Worm (Caenorhabditis elegans) whole organism, L3 larva: ENCODE measurements around the gene F42A10.7.

Experiments
- R02D3.7 ChIP-seq: fragments of 150-350 bp; optimal IDR thresholded peaks from 2 replicates; lab custom pipeline; 2014; ENCODE audit warnings: missing biosample characterization, missing genetic modification characterization
- ZK546.5 ChIP-seq: sonication (generic microtip); optimal IDR thresholded peaks from 2 replicates; lab custom pipeline; 2017; ENCODE audit warnings: missing biosample characterization, missing genetic modification characterization
- ceh-16 ChIP-seq: sonication (generic microtip); optimal IDR thresholded peaks from 2 replicates; lab custom pipeline; 2017; ENCODE audit warnings: missing biosample characterization, missing genetic modification characterization
- ceh-28 ChIP-seq: fragments of 150-350 bp; optimal IDR thresholded peaks from 2 replicates; lab custom pipeline; 2014; ENCODE audit warnings: missing biosample characterization, missing genetic modification reagents, missing genetic modification characterization
- daf-12 ChIP-seq: fragments of 150-350 bp; optimal IDR thresholded peaks from 2 replicates; lab custom pipeline; 2014; ENCODE audit warnings: missing biosample characterization, missing genetic modification reagents, missing genetic modification characterization
- egl-27 ChIP-seq: sonication (generic microtip); optimal IDR thresholded peaks from 4 replicates; lab custom pipeline; 2017; ENCODE audit warnings: missing biosample characterization, missing genetic modification reagents, missing genetic modification characterization
- egl-5 ChIP-seq: fragments of 150-350 bp; optimal IDR thresholded peaks from 2 replicates; lab custom pipeline; 2017; ENCODE audit warnings: missing biosample characterization, missing genetic modification reagents, missing genetic modification characterization, inconsistent platforms
- elt-1 ChIP-seq: fragments of 150-350 bp; optimal IDR thresholded peaks from 2 replicates; lab custom pipeline; 2014; ENCODE audit warnings: missing biosample characterization, missing genetic modification characterization
- elt-2 ChIP-seq: sonication (generic microtip); optimal IDR thresholded peaks from 2 replicates; lab custom pipeline; 2016; ENCODE audit warnings: missing genetic modification reagents, mild to moderate bottlenecking, missing genetic modification characterization, missing compliant biosample characterization
- eor-1 ChIP-seq, 2 experiments: fragments of 150-350 bp; optimal IDR thresholded peaks; 2 replicates each; lab custom pipeline; 2014 to 2018; ENCODE audit warnings: missing biosample characterization in 2 of 2, missing genetic modification characterization in 2 of 2
- fkh-10 ChIP-seq: sonication (generic microtip); optimal IDR thresholded peaks from 2 replicates; lab custom pipeline; 2017; ENCODE audit warnings: missing biosample characterization, missing genetic modification reagents, missing genetic modification characterization
- fkh-2 ChIP-seq: fragments of 150-350 bp; optimal IDR thresholded peaks from 2 replicates; lab custom pipeline; 2014; ENCODE audit warnings: missing biosample characterization, missing genetic modification reagents, missing genetic modification characterization
- hmg-11 ChIP-seq: sonication (generic microtip); optimal IDR thresholded peaks from 2 replicates; lab custom pipeline; 2016; ENCODE audit warnings: missing genetic modification characterization, missing compliant biosample characterization
- jun-1 ChIP-seq: fragments of 150-350 bp; optimal IDR thresholded peaks from 2 replicates; lab custom pipeline; 2014; ENCODE audit warnings: missing biosample characterization, missing genetic modification reagents, missing genetic modification characterization
- lin-39 ChIP-seq: fragments of 150-350 bp; optimal IDR thresholded peaks from 2 replicates; lab custom pipeline; 2018; ENCODE audit warnings: missing biosample characterization, missing genetic modification reagents, missing genetic modification characterization
- lsy-12 ChIP-seq: sonication (generic microtip); optimal IDR thresholded peaks from 2 replicates; lab custom pipeline; 2016; ENCODE audit warnings: mild to moderate bottlenecking, missing genetic modification characterization, missing compliant biosample characterization
- mdl-1 ChIP-seq: fragments of 150-350 bp; optimal IDR thresholded peaks from 2 replicates; lab custom pipeline; 2014; ENCODE audit warnings: missing biosample characterization, missing genetic modification characterization
- mml-1 ChIP-seq: fragments of 150-350 bp; sonication (generic microtip); optimal IDR thresholded peaks from 3 replicates; lab custom pipeline; 2014; ENCODE audit warnings: missing biosample characterization, missing genetic modification characterization
- nfya-1 ChIP-seq: sonication (generic microtip); optimal IDR thresholded peaks from 2 replicates; lab custom pipeline; 2017; ENCODE audit warnings: missing genetic modification characterization, mild to moderate bottlenecking, missing compliant biosample characterization, antibody characterized with exemption, moderate library complexity; ENCODE audit not compliant: insufficient read depth
- nhr-11 ChIP-seq: fragments of 150-350 bp; optimal IDR thresholded peaks from 2 replicates; lab custom pipeline; 2014; ENCODE audit warnings: missing biosample characterization, missing genetic modification characterization
- nhr-12 ChIP-seq: fragments of 150-350 bp; optimal IDR thresholded peaks from 2 replicates; lab custom pipeline; 2014; ENCODE audit warnings: missing biosample characterization, missing genetic modification characterization
- nhr-237 ChIP-seq: fragments of 150-350 bp; optimal IDR thresholded peaks from 2 replicates; lab custom pipeline; 2014; ENCODE audit warnings: missing biosample characterization, missing genetic modification characterization
- nhr-25 ChIP-seq: sonication (generic microtip); optimal IDR thresholded peaks from 2 replicates; lab custom pipeline; 2017; ENCODE audit warnings: missing biosample characterization, missing genetic modification characterization
- nhr-67 ChIP-seq: fragments of 150-350 bp; optimal IDR thresholded peaks from 2 replicates; lab custom pipeline; 2014; ENCODE audit warnings: missing biosample characterization, missing genetic modification characterization
- nhr-76 ChIP-seq: fragments of 150-350 bp; sonication (generic microtip); optimal IDR thresholded peaks from 5 replicates; lab custom pipeline; 2014; ENCODE audit warnings: missing biosample characterization, missing genetic modification characterization
- nhr-77 ChIP-seq: fragments of 150-350 bp; optimal IDR thresholded peaks from 2 replicates; lab custom pipeline; 2014; ENCODE audit warnings: missing biosample characterization, missing genetic modification characterization
- pha-4 ChIP-seq: fragments of 150-350 bp; optimal IDR thresholded peaks from 2 replicates; lab custom pipeline; 2014; ENCODE audit warnings: missing biosample characterization, missing genetic modification reagents, missing genetic modification characterization
- pqm-1 ChIP-seq: fragments of 150-350 bp; optimal IDR thresholded peaks from 2 replicates; lab custom pipeline; 2017; ENCODE audit warnings: missing biosample characterization, missing genetic modification characterization, inconsistent platforms
- sea-2 ChIP-seq: fragments of 150-350 bp; sonication (generic microtip); optimal IDR thresholded peaks from 4 replicates; lab custom pipeline; 2014; ENCODE audit warnings: missing biosample characterization, missing genetic modification reagents, missing genetic modification characterization
- skn-1 ChIP-seq: fragments of 150-350 bp; optimal IDR thresholded peaks from 2 replicates; lab custom pipeline; 2014; ENCODE audit warnings: missing biosample characterization, missing genetic modification characterization
- snpc-4 ChIP-seq: fragments of 150-350 bp; optimal IDR thresholded peaks from 2 replicates; lab custom pipeline; 2014; ENCODE audit warnings: missing biosample characterization, missing genetic modification characterization
- tbx-2 ChIP-seq: sonication (generic microtip); optimal IDR thresholded peaks from 2 replicates; lab custom pipeline; 2016; ENCODE audit warnings: mild to moderate bottlenecking, missing genetic modification characterization, missing compliant biosample characterization
- unc-39 ChIP-seq: sonication (generic microtip); optimal IDR thresholded peaks from 4 replicates; lab custom pipeline; 2017; ENCODE audit warnings: missing biosample characterization, missing genetic modification characterization
- unc-62 ChIP-seq: fragments of 150-350 bp; sonication (generic microtip); optimal IDR thresholded peaks from 4 replicates; lab custom pipeline; 2014; ENCODE audit warnings: missing biosample characterization, missing genetic modification reagents, missing genetic modification characterization
- zag-1 ChIP-seq: fragments of 150-350 bp; optimal IDR thresholded peaks from 2 replicates; lab custom pipeline; 2014; ENCODE audit warnings: missing biosample characterization, missing genetic modification characterization

The F42A10.7 gene

ce11 chrIII:6215476-6215875 lies 37.0 kb upstream of the F42A10.7 start, which contains the start of gene C23G10.11:
Gene C23G10.11 (minus strand): TSS chrIII:6215576.
- no peak for TF ChIP-seq nhr-76 (tag; lab: Kevin White, UChicago)
- no peak for TF ChIP-seq unc-62 (GFP tag; lab: Kevin White, UChicago)
- TF ChIP-seq hmg-11 (tag; lab: Kevin White, UChicago), result no peak
- no peak for TF ChIP-seq ceh-28 (tag; lab: Kevin White, UChicago)
- no peak for TF ChIP-seq jun-1 (tag; lab: Kevin White, UChicago)
- TF ChIP-seq fkh-2, result no peak
- no peak for TF ChIP-seq zag-1
- TF ChIP-seq nhr-237, result no peak
- no peak for TF ChIP-seq nhr-25 (tag; lab: Kevin White, UChicago)
- TF ChIP-seq unc-39 (tag; lab: Kevin White, UChicago), result no peak
- no peak for TF ChIP-seq egl-5
- no peak for TF ChIP-seq ZK546.5
- no peak for TF ChIP-seq nhr-11
- TF ChIP-seq mdl-1, result no peak
- no peak for TF ChIP-seq pha-4
- no peak for TF ChIP-seq eor-1 (tag; optimal IDR thresholded peaks at IDR 0.05; lab: Kevin White, UChicago)
- no peak for TF ChIP-seq egl-27 (tag; lab: Kevin White, UChicago)

ce11 chrIII:6213915-6214314 lies 35.4 kb upstream of the F42A10.7 start, which contains the start of gene C23G10.10:
Gene C23G10.10 (minus strand): TSS chrIII:6214015.
- TF ChIP-seq fkh-10 (GFP tag; lab: Kevin White, UChicago) (no peak), snpc-4 (tag; lab: Kevin White, UChicago) (no peak), nhr-12 (tag; lab: Kevin White, UChicago) (no peak), ceh-16 (tag; lab: Kevin White, UChicago) (no peak), lsy-12 (tag; lab: Kevin White, UChicago) (no peak), unc-39 (tag; lab: Kevin White, UChicago) (no peak), nhr-67 (no peak), jun-1 (tag; lab: Kevin White, UChicago) (no peak), skn-1 (no peak), elt-2 (tag; lab: Kevin White, UChicago) (no peak)

- TF ChIP-seq mml-1 (no peak), pqm-1 (no peak)
- TF ChIP-seq, all 47 proteins: peak for 0
Measured at ce11 chrIII:6210215-6210822, 31.8 kb upstream of the F42A10.7 start.

- no peak for TF ChIP-seq eor-1 (tag; optimal IDR thresholded peaks at IDR 0.05; lab: Kevin White, UChicago)
- no peak for TF ChIP-seq nhr-67
- TF ChIP-seq nhr-76 (tag; lab: Kevin White, UChicago), result no peak
- TF ChIP-seq, all 47 proteins: peak for 0
Measured at ce11 chrIII:6208984-6209383, 30.5 kb upstream of the F42A10.7 start, which contains the start of gene C23G10.1. Gene C23G10.1 (plus strand): TSS chrIII:6209284.

- peak; percentile 18 for TF ChIP-seq elt-2 (tag; lab: Kevin White, UChicago)
- TF ChIP-seq nhr-11, result no peak
- no peak for TF ChIP-seq ceh-16 (tag; lab: Kevin White, UChicago)
- peak; percentile 28 for TF ChIP-seq nhr-25 (tag; lab: Kevin White, UChicago)
- TF ChIP-seq, all 47 proteins: peak for 2
Measured at ce11 chrIII:6207881-6208280, 29.4 kb upstream of the F42A10.7 start, which contains the start of gene C23G10.2. Gene C23G10.2 (plus strand): TSS chrIII:6208064.

- TF ChIP-seq unc-62 (GFP tag; lab: Kevin White, UChicago), result no peak
- no peak for TF ChIP-seq tbx-2 (tag; lab: Kevin White, UChicago)
- no peak for TF ChIP-seq nhr-25 (tag; lab: Kevin White, UChicago)
- no peak for TF ChIP-seq elt-1 (tag; lab: Kevin White, UChicago)
- TF ChIP-seq nhr-76 (tag; lab: Kevin White, UChicago), result no peak
- no peak for TF ChIP-seq eor-1 (tag; optimal IDR thresholded peaks at IDR 0.05; lab: Kevin White, UChicago)
- no peak for TF ChIP-seq nfya-1 (tag; lab: Kevin White, UChicago)
- no peak for TF ChIP-seq ceh-16 (tag; lab: Kevin White, UChicago)
- TF ChIP-seq nhr-77 (tag; lab: Kevin White, UChicago), result no peak
- TF ChIP-seq lin-39 (tag; lab: Kevin White, UChicago), result no peak
- TF ChIP-seq elt-2 (tag; lab: Kevin White, UChicago), result no peak
- TF ChIP-seq daf-12 (tag; lab: Kevin White, UChicago), result no peak
- no peak for TF ChIP-seq sea-2
- no peak for TF ChIP-seq nhr-11
- no peak for TF ChIP-seq egl-5
- TF ChIP-seq mml-1, result no peak
- no peak for TF ChIP-seq R02D3.7
- no peak for TF ChIP-seq fkh-10 (GFP tag; lab: Kevin White, UChicago)
- TF ChIP-seq, all 47 proteins: peak for 0
Measured at ce11 chrIII:6207046-6207445, 28.6 kb upstream of the F42A10.7 start.
